Worm (Caenorhabditis elegans) whole organism, L2 larva: ENCODE data around the gene cec-3.

ENCODE experiments used
- C34F6.9 ChIP-seq: fragments of 150-350 bp; optimal IDR thresholded peaks from 2 replicates; lab custom pipeline; 2014; ENCODE audit warnings: missing biosample characterization, missing genetic modification characterization
- ZK546.5 ChIP-seq: sonication (generic microtip); optimal IDR thresholded peaks from 2 replicates; lab custom pipeline; 2017; ENCODE audit warnings: missing biosample characterization, missing genetic modification characterization
- alr-1 ChIP-seq: fragments of 150-350 bp; optimal IDR thresholded peaks from 2 replicates; lab custom pipeline; 2014; ENCODE audit warnings: missing biosample characterization, missing genetic modification characterization
- aly-2 ChIP-seq: fragments of 150-350 bp; optimal IDR thresholded peaks from 2 replicates; lab custom pipeline; 2014; ENCODE audit warnings: missing biosample characterization, missing genetic modification characterization
- ceh-82 ChIP-seq: fragments of 150-350 bp; optimal IDR thresholded peaks from 2 replicates; lab custom pipeline; 2014; ENCODE audit warnings: missing biosample characterization, missing genetic modification characterization
- crh-2 ChIP-seq: sonication (generic microtip); optimal IDR thresholded peaks from 2 replicates; lab custom pipeline; 2017; ENCODE audit warnings: missing biosample characterization, missing genetic modification characterization
- elt-1 ChIP-seq: fragments of 150-350 bp; optimal IDR thresholded peaks from 2 replicates; lab custom pipeline; 2014; ENCODE audit warnings: missing biosample characterization, missing genetic modification characterization
- elt-3 ChIP-seq: sonication (generic microtip); optimal IDR thresholded peaks from 2 replicates; lab custom pipeline; 2017; ENCODE audit warnings: missing biosample characterization, missing genetic modification characterization
- fos-1 ChIP-seq: fragments of 150-350 bp; optimal IDR thresholded peaks from 2 replicates; lab custom pipeline; 2014; ENCODE audit warnings: missing biosample characterization, missing genetic modification characterization
- gmeb-1 ChIP-seq: fragments of 150-350 bp; optimal IDR thresholded peaks from 2 replicates; lab custom pipeline; 2014; ENCODE audit warnings: missing biosample characterization, missing genetic modification characterization
- lin-11 ChIP-seq: fragments of 150-350 bp; sonication (generic microtip); optimal IDR thresholded peaks from 2 replicates; lab custom pipeline; 2014; ENCODE audit warnings: missing biosample characterization, missing genetic modification characterization, inconsistent platforms, mixed read lengths
- lsy-2 ChIP-seq, 2 experiments: fragments of 150-350 bp in 1 of 2; sonication (generic microtip) in 1 of 2; optimal IDR thresholded peaks; 2 replicates each; lab custom pipeline; 2014 to 2017; ENCODE audit warnings: missing biosample characterization in 2 of 2, missing genetic modification characterization in 2 of 2
- mab-5 ChIP-seq: fragments of 150-350 bp; optimal IDR thresholded peaks from 2 replicates; lab custom pipeline; 2014; ENCODE audit warnings: missing biosample characterization, missing genetic modification characterization
- mbf-1 ChIP-seq: sonication (generic microtip); optimal IDR thresholded peaks from 2 replicates; lab custom pipeline; 2017; ENCODE audit warnings: missing biosample characterization, missing genetic modification characterization
- mdl-1 ChIP-seq, 2 experiments: fragments of 150-350 bp in 1 of 2; sonication (generic microtip) in 1 of 2; optimal IDR thresholded peaks; 2 replicates each; lab custom pipeline; 2017; ENCODE audit warnings: missing biosample characterization in 2 of 2, missing genetic modification characterization in 2 of 2
- nhr-12 ChIP-seq: fragments of 150-350 bp; optimal IDR thresholded peaks from 2 replicates; lab custom pipeline; 2014; ENCODE audit warnings: missing biosample characterization, missing genetic modification characterization
- nhr-129 ChIP-seq: fragments of 150-350 bp; optimal IDR thresholded peaks from 2 replicates; lab custom pipeline; 2014; ENCODE audit warnings: missing biosample characterization, missing genetic modification characterization
- nhr-237 ChIP-seq: fragments of 150-350 bp; optimal IDR thresholded peaks from 2 replicates; lab custom pipeline; 2014; ENCODE audit warnings: missing biosample characterization, missing genetic modification characterization
- nhr-25 ChIP-seq: fragments of 150-350 bp; sonication (generic microtip); optimal IDR thresholded peaks from 3 replicates; lab custom pipeline; 2014; ENCODE audit warnings: missing biosample characterization, missing genetic modification characterization
- nhr-6 ChIP-seq: fragments of 150-350 bp; optimal IDR thresholded peaks from 2 replicates; lab custom pipeline; 2014; ENCODE audit warnings: missing biosample characterization, missing genetic modification characterization
- sem-4 ChIP-seq: fragments of 150-350 bp; optimal IDR thresholded peaks from 2 replicates; lab custom pipeline; 2014; ENCODE audit warnings: missing biosample characterization, missing genetic modification reagents, missing genetic modification characterization
- sma-3 ChIP-seq: sonication (generic microtip); optimal IDR thresholded peaks from 2 replicates; lab custom pipeline; 2016; ENCODE audit warnings: missing genetic modification reagents, missing genetic modification characterization, missing compliant biosample characterization
- sma-9 ChIP-seq, 2 experiments: fragments of 150-350 bp in 1 of 2; sonication (generic microtip) in 1 of 2; optimal IDR thresholded peaks; 2 replicates each; lab custom pipeline; 2014 to 2016; ENCODE audit warnings: missing genetic modification characterization in 2 of 2, mild to moderate bottlenecking in 1 of 2, missing biosample characterization in 1 of 2, missing compliant biosample characterization in 1 of 2, missing genetic modification reagents in 1 of 2, moderate library complexity in 1 of 2
- snpc-4 ChIP-seq: fragments of 150-350 bp; optimal IDR thresholded peaks from 2 replicates; lab custom pipeline; 2014; ENCODE audit warnings: missing biosample characterization, missing genetic modification characterization
- unc-39 ChIP-seq: fragments of 150-350 bp; optimal IDR thresholded peaks from 2 replicates; lab custom pipeline; 2014; ENCODE audit warnings: missing biosample characterization, missing genetic modification characterization
- unc-55 ChIP-seq: fragments of 150-350 bp; sonication (generic microtip); optimal IDR thresholded peaks from 3 replicates; lab custom pipeline; 2014; ENCODE audit warnings: missing biosample characterization, missing genetic modification reagents, missing genetic modification characterization
- unc-62 ChIP-seq: fragments of 150-350 bp; optimal IDR thresholded peaks from 2 replicates; lab custom pipeline; 2014; ENCODE audit warnings: missing biosample characterization, missing genetic modification reagents, missing genetic modification characterization
- zag-1 ChIP-seq: fragments of 150-350 bp; optimal IDR thresholded peaks from 2 replicates; lab custom pipeline; 2014; ENCODE audit warnings: missing biosample characterization, missing genetic modification characterization
- ztf-1 ChIP-seq: fragments of 200-800 bp; sonication (Bioruptor generic); conservative IDR thresholded peaks from 2 replicates; pipeline ENCODE4 v1.3.6; 2022; ENCODE audit warnings: missing genetic modification characterization, missing compliant biosample characterization
- ztf-11 ChIP-seq: sonication (generic microtip); optimal IDR thresholded peaks from 2 replicates; lab custom pipeline; 2017; ENCODE audit warnings: missing biosample characterization, missing genetic modification characterization
- ztf-4 ChIP-seq: fragments of 150-350 bp; optimal IDR thresholded peaks from 2 replicates; lab custom pipeline; 2014; ENCODE audit warnings: missing biosample characterization, missing genetic modification characterization

The cec-3 gene

ce11 chrII:7870062-7870461 is 12.7 kb upstream of the cec-3 start, which contains the start of gene ztf-17:
Gene ztf-17, minus strand, starts transcription at chrII:7870162.
- TF ChIP-seq nhr-25 (tag; lab: Kevin White, UChicago) (no peak), lsy-2 (tag; optimal IDR thresholded peaks at IDR 0.05; lab: Kevin White, UChicago) (no peak), elt-3 (tag; lab: Kevin White, UChicago) (no peak), ceh-82 (tag; lab: Kevin White, UChicago) (no peak), crh-2 (tag; lab: Kevin White, UChicago) (no peak), sma-9 (GFP tag; optimal IDR thresholded peaks at IDR 0.05; lab: Kevin White, UChicago) (no peak), sma-9 (tag; optimal IDR thresholded peaks at IDR 0.05; lab: Kevin White, UChicago) (no peak), mbf-1 (tag; lab: Kevin White, UChicago) (no peak), aly-2 (no peak), ztf-1 (GFP tag; lab: Robert Waterston, UW) (no peak), ztf-4 (no peak), mdl-1 (tag; optimal IDR thresholded peaks at IDR 0.05; lab: Kevin White, UChicago) (no peak), nhr-237 (tag; lab: Kevin White, UChicago) (no peak), lin-11 (no peak), nhr-6 (no peak), elt-1 (tag; lab: Kevin White, UChicago) (no peak), unc-62 (GFP tag; lab: Kevin White, UChicago) (no peak)

- TF ChIP-seq nhr-25 (tag; lab: Kevin White, UChicago) (peak; percentile 40), nhr-12 (tag; lab: Kevin White, UChicago) (no peak)
Measured at ce11 chrII:7866081-7866480, 8.7 kb upstream of the cec-3 start.

ce11 chrII:7864892-7865291 is 7.5 kb upstream of the cec-3 start:
- TF ChIP-seq ZK546.5, result no peak
- TF ChIP-seq, all 48 proteins: peak for 0

ce11 chrII:7864207-7864606 is 6.8 kb upstream of the cec-3 start, which contains the start of gene ostb-1:
Gene ostb-1, plus strand, starts transcription at chrII:7864507.
- TF ChIP-seq nhr-129 (tag; lab: Kevin White, UChicago), result peak; percentile 59
- peak; percentile 50 for TF ChIP-seq gmeb-1
- TF ChIP-seq ztf-1 (GFP tag; lab: Robert Waterston, UW), result no peak
- peak; percentile 5 for TF ChIP-seq fos-1 (tag; lab: Kevin White, UChicago)
- peak; percentile 55 for TF ChIP-seq C34F6.9 (tag; lab: Kevin White, UChicago)
- peak; percentile 45 for TF ChIP-seq unc-55
- TF ChIP-seq lsy-2 (tag; optimal IDR thresholded peaks at IDR 0.05; lab: Kevin White, UChicago), result peak in 1 of 2 experiments; percentile 84
- TF ChIP-seq zag-1 (tag; lab: Kevin White, UChicago), result no peak
- TF ChIP-seq crh-2 (tag; lab: Kevin White, UChicago), result peak; percentile 90

- TF ChIP-seq alr-1 (tag; lab: Kevin White, UChicago) (no peak), nhr-25 (tag; lab: Kevin White, UChicago) (no peak), snpc-4 (tag; lab: Kevin White, UChicago) (no peak), unc-39 (tag; lab: Kevin White, UChicago) (no peak), unc-62 (GFP tag; lab: Kevin White, UChicago) (no peak), mab-5 (tag; lab: Kevin White, UChicago) (no peak), sma-3 (no peak), mbf-1 (tag; lab: Kevin White, UChicago) (no peak), zag-1 (tag; lab: Kevin White, UChicago) (no peak), fos-1 (tag; lab: Kevin White, UChicago) (no peak), sem-4 (tag; lab: Kevin White, UChicago) (no peak), ztf-11 (no peak)
Measured at ce11 chrII:7863480-7864125, 6.2 kb upstream of the cec-3 start.
